Worm (Caenorhabditis elegans) whole organism, early embryonic: ENCODE results near the gene F41E6.7.

Experiments
- aly-1 ChIP-seq: sonication (generic microtip); optimal IDR thresholded peaks from 2 replicates; lab custom pipeline; 2016; ENCODE audit warnings: missing genetic modification characterization, missing compliant biosample characterization
- ama-1 ChIP-seq: fragments of 150-350 bp; optimal IDR thresholded peaks from 2 replicates; lab custom pipeline; 2014
- scrt-1 ChIP-seq: fragments of 200-800 bp; sonication (Bioruptor generic); IDR thresholded peaks from 2 replicates; pipeline ENCODE4 v1.3.6; 2022; ENCODE audit warnings: missing genetic modification characterization, missing compliant biosample characterization

ce11 chrV:8592691-8593307, 6.3 kb downstream of the F41E6.7 start:
- TF ChIP-seq scrt-1 (GFP tag; lab: Robert Waterston, UW) (no peak), ama-1 (no peak), aly-1 (tag; lab: Kevin White, UChicago) (no peak)
